Fruit fly (Drosophila melanogaster) whole organism, prepupa: ENCODE data around the gene CG31098.

ENCODE experiments used
- CG10631 ChIP-seq: fragments of 200-800 bp; sonication (Bioruptor generic); optimal IDR thresholded peaks from 2 replicates; lab custom pipeline; 2016; ENCODE audit warnings: missing biosample characterization, missing genetic modification characterization
- CG10669 ChIP-seq: fragments of 200-800 bp; sonication (Bioruptor generic); optimal IDR thresholded peaks from 3 replicates; lab custom pipeline; 2018; ENCODE audit warnings: missing biosample characterization, mild to moderate bottlenecking, missing genetic modification characterization, moderate library complexity
- CG11294 ChIP-seq: fragments of 200-800 bp; sonication (Bioruptor generic); IDR thresholded peaks from 2 replicates; pipeline ENCODE4 v1.3.6; 2022; ENCODE audit warnings: missing biosample characterization, missing genetic modification characterization
- CG11902 ChIP-seq: fragments of 200-800 bp; sonication (Bioruptor generic); optimal IDR thresholded peaks from 3 replicates; lab custom pipeline; 2016; ENCODE audit warnings: missing biosample characterization, missing genetic modification characterization
- CG15336 ChIP-seq: fragments of 200-800 bp; sonication (Bioruptor generic); IDR thresholded peaks from 2 replicates; pipeline ENCODE4 v1.3.6; 2022; ENCODE audit warnings: missing biosample characterization, missing genetic modification characterization
- CG1621 ChIP-seq: fragments of 200-800 bp; sonication (Bioruptor generic); optimal IDR thresholded peaks from 3 replicates; lab custom pipeline; 2018; ENCODE audit warnings: missing biosample characterization, mild to moderate bottlenecking, missing genetic modification characterization
- CG16779 ChIP-seq: fragments of 200-800 bp; sonication (Bioruptor generic); optimal IDR thresholded peaks from 3 replicates; lab custom pipeline; 2017; ENCODE audit warnings: missing biosample characterization, mild to moderate bottlenecking, missing genetic modification characterization
- CG3032 ChIP-seq: fragments of 200-800 bp; optimal IDR thresholded peaks from 2 replicates; lab custom pipeline; 2019; ENCODE audit warnings: missing biosample characterization, mild to moderate bottlenecking, missing genetic modification characterization, moderate library complexity
- CG31627 ChIP-seq: fragments of 200-800 bp; sonication (Bioruptor generic); optimal IDR thresholded peaks from 3 replicates; lab custom pipeline; 2016; ENCODE audit warnings: missing biosample characterization, missing genetic modification characterization
- CG34406 ChIP-seq: fragments of 200-800 bp; sonication (Bioruptor generic); optimal IDR thresholded peaks from 3 replicates; lab custom pipeline; 2016; ENCODE audit warnings: missing biosample characterization, missing genetic modification characterization
- CG3919 ChIP-seq: fragments of 200-800 bp; sonication (Bioruptor generic); optimal IDR thresholded peaks from 3 replicates; lab custom pipeline; 2016; ENCODE audit warnings: missing biosample characterization, missing genetic modification characterization
- CG4318 ChIP-seq: fragments of 200-800 bp; sonication (Bioruptor generic); optimal IDR thresholded peaks from 3 replicates; lab custom pipeline; 2017; ENCODE audit warnings: missing biosample characterization, mild to moderate bottlenecking, missing genetic modification characterization
- CG6163 ChIP-seq: fragments of 200-800 bp; sonication (Bioruptor generic); IDR thresholded peaks from 3 replicates; pipeline ENCODE4 v1.3.6; 2022; ENCODE audit warnings: missing biosample characterization, missing genetic modification characterization
- CG6276 ChIP-seq: fragments of 200-800 bp; sonication (Bioruptor generic); optimal IDR thresholded peaks from 2 replicates; lab custom pipeline; 2017; ENCODE audit warnings: missing biosample characterization, mild to moderate bottlenecking, missing genetic modification characterization
- CG6792 ChIP-seq: fragments of 200-800 bp; sonication (Bioruptor generic); optimal IDR thresholded peaks from 3 replicates; lab custom pipeline; 2016; ENCODE audit warnings: missing biosample characterization, missing genetic modification characterization
- CG7368 ChIP-seq: fragments of 200-800 bp; sonication (Bioruptor generic); optimal IDR thresholded peaks from 3 replicates; lab custom pipeline; 2016; ENCODE audit warnings: missing biosample characterization, missing genetic modification characterization
- CG8119 ChIP-seq: fragments of 200-800 bp; sonication (Bioruptor generic); IDR thresholded peaks from 3 replicates; pipeline ENCODE4 v1.3.6; 2022; ENCODE audit warnings: missing biosample characterization, missing genetic modification characterization
- CG8632 ChIP-seq: fragments of 200-800 bp; sonication (Bioruptor generic); optimal IDR thresholded peaks from 3 replicates; lab custom pipeline; 2016; ENCODE audit warnings: missing biosample characterization, missing genetic modification characterization
- Eip75B ChIP-seq: fragments of 200-800 bp; sonication (Bioruptor generic); optimal IDR thresholded peaks from 3 replicates; lab custom pipeline; 2016; ENCODE audit warnings: missing biosample characterization, missing genetic modification characterization
- Eip78C ChIP-seq: fragments of 200-800 bp; sonication (Bioruptor generic); peaks from one replicate; lab custom pipeline; 2016; ENCODE audit warnings: missing biosample characterization, missing genetic modification characterization
- Eip93F ChIP-seq: fragments of 200-800 bp; sonication (Bioruptor generic); optimal IDR thresholded peaks from 2 replicates; lab custom pipeline; 2016; ENCODE audit warnings: missing biosample characterization, mild to moderate bottlenecking, missing genetic modification characterization
- Ets21C ChIP-seq: fragments of 200-800 bp; sonication (Bioruptor generic); optimal IDR thresholded peaks from 3 replicates; lab custom pipeline; 2016; ENCODE audit warnings: missing biosample characterization, missing genetic modification characterization
- Ets96B ChIP-seq: fragments of 200-800 bp; optimal IDR thresholded peaks from 2 replicates; lab custom pipeline; 2019; ENCODE audit warnings: missing biosample characterization, mild to moderate bottlenecking, missing genetic modification characterization, moderate library complexity
- Gug ChIP-seq: fragments of 200-800 bp; sonication (Bioruptor generic); IDR thresholded peaks from 2 replicates; pipeline ENCODE4 v1.3.6; 2022; ENCODE audit warnings: missing biosample characterization, missing genetic modification characterization
- Hr39 ChIP-seq: fragments of 200-800 bp; sonication (Bioruptor generic); optimal IDR thresholded peaks from 2 replicates; lab custom pipeline; 2016; ENCODE audit warnings: missing biosample characterization, missing genetic modification characterization
- Hr4 ChIP-seq: fragments of 200-800 bp; sonication (Bioruptor generic); optimal IDR thresholded peaks from 3 replicates; lab custom pipeline; 2016; ENCODE audit warnings: missing biosample characterization, missing genetic modification characterization
- Met ChIP-seq: fragments of 200-800 bp; sonication (Bioruptor generic); optimal IDR thresholded peaks from 3 replicates; lab custom pipeline; 2016; ENCODE audit warnings: missing biosample characterization, missing genetic modification characterization
- OdsH ChIP-seq: fragments of 200-800 bp; sonication (Bioruptor generic); optimal IDR thresholded peaks from 3 replicates; lab custom pipeline; 2016; ENCODE audit warnings: missing biosample characterization, missing genetic modification characterization
- Smox ChIP-seq: fragments of 200-800 bp; sonication (Bioruptor generic); optimal IDR thresholded peaks from 3 replicates; lab custom pipeline; 2016; ENCODE audit warnings: missing biosample characterization, missing genetic modification characterization
- Sox102F ChIP-seq: fragments of 200-800 bp; sonication (Bioruptor generic); optimal IDR thresholded peaks from 2 replicates; lab custom pipeline; 2016; ENCODE audit warnings: missing biosample characterization, mild to moderate bottlenecking, missing genetic modification characterization
- Sox14 ChIP-seq: fragments of 200-800 bp; sonication (Bioruptor generic); optimal IDR thresholded peaks from 3 replicates; lab custom pipeline; 2016; ENCODE audit warnings: missing biosample characterization, missing genetic modification characterization
- Sox15 ChIP-seq: fragments of 200-800 bp; sonication (Bioruptor generic); optimal IDR thresholded peaks from 3 replicates; lab custom pipeline; 2016; ENCODE audit warnings: missing biosample characterization, missing genetic modification characterization
- achi ChIP-seq: fragments of 200-800 bp; sonication (Bioruptor generic); optimal IDR thresholded peaks from 3 replicates; lab custom pipeline; 2016; ENCODE audit warnings: missing biosample characterization, missing genetic modification characterization
- acj6 ChIP-seq: fragments of 200-800 bp; sonication (Bioruptor generic); optimal IDR thresholded peaks from 3 replicates; lab custom pipeline; 2016; ENCODE audit warnings: missing biosample characterization, missing genetic modification characterization
- cyc ChIP-seq: fragments of 200-800 bp; sonication (Bioruptor generic); optimal IDR thresholded peaks from 3 replicates; lab custom pipeline; 2016; ENCODE audit warnings: missing biosample characterization, missing genetic modification characterization
- dsx ChIP-seq: fragments of 200-800 bp; optimal IDR thresholded peaks from 3 replicates; lab custom pipeline; 2019; ENCODE audit warnings: missing biosample characterization, mild to moderate bottlenecking, missing genetic modification characterization, moderate library complexity; ENCODE audit not compliant: poor library complexity, severe bottlenecking
- esn ChIP-seq: fragments of 200-800 bp; sonication (Bioruptor generic); optimal IDR thresholded peaks from 2 replicates; lab custom pipeline; 2016; ENCODE audit warnings: missing biosample characterization, mild to moderate bottlenecking, missing genetic modification characterization, moderate library complexity
- fkh ChIP-seq: fragments of 200-800 bp; sonication (Bioruptor generic); optimal IDR thresholded peaks from 3 replicates; lab custom pipeline; 2017; ENCODE audit warnings: missing biosample characterization, mild to moderate bottlenecking, missing genetic modification characterization, moderate library complexity
- net ChIP-seq: fragments of 200-800 bp; sonication (Bioruptor generic); optimal IDR thresholded peaks from 3 replicates; lab custom pipeline; 2016; ENCODE audit warnings: missing biosample characterization, missing genetic modification characterization
- pdm3 ChIP-seq: fragments of 200-800 bp; sonication (Bioruptor generic); optimal IDR thresholded peaks from 3 replicates; lab custom pipeline; 2016; ENCODE audit warnings: missing biosample characterization, missing genetic modification characterization
- svp ChIP-seq: fragments of 200-800 bp; sonication (Bioruptor generic); peaks from one replicate; lab custom pipeline; 2016; ENCODE audit warnings: missing biosample characterization, missing genetic modification characterization
- vri ChIP-seq: fragments of 200-800 bp; sonication (Bioruptor generic); optimal IDR thresholded peaks from 3 replicates; lab custom pipeline; 2016; ENCODE audit warnings: missing biosample characterization, mild to moderate bottlenecking, missing genetic modification characterization

Gene CG31098

DNA sequence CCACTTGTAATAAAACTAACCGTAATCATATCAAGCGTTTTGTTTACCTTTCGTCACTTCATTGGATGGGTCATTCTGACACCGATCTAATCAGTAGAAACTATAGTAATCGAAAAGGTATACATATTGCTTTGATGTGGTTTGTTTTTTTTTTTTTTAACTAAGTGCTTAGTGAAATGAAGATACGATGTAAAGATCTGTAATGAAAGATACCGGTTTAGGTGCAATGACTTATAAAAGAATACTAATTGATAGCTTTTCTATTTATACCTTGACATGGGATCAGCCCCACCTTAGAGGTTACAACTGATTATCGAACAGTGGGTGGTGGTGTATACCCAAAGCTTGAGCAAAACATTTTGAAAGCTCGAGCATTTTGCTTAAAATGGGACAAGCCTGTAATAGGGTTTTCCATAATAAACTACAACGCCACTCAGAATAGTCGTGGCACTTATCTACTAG lies 9.5 kb downstream of the CG31098 start, which contains the start of gene CG31300:
TSS of gene CG31300 (plus strand) at position 412 of the 462 bp plus-strand sequence.
- TF ChIP-seq Eip93F (GFP tag; lab: Kevin White, UChicago) (no peak), Hr4 (GFP tag; lab: Kevin White, UChicago) (no peak), OdsH (no peak), Sox14 (GFP tag; lab: Kevin White, UChicago) (no peak), pdm3 (no peak), CG6792 (no peak), CG6276 (no peak), CG15336 (no peak), Met (GFP tag; lab: Kevin White, UChicago) (no peak), CG4318 (no peak), Ets21C (GFP tag; lab: Kevin White, UChicago) (no peak), svp (GFP tag; lab: Kevin White, UChicago) (no peak)

DNA sequence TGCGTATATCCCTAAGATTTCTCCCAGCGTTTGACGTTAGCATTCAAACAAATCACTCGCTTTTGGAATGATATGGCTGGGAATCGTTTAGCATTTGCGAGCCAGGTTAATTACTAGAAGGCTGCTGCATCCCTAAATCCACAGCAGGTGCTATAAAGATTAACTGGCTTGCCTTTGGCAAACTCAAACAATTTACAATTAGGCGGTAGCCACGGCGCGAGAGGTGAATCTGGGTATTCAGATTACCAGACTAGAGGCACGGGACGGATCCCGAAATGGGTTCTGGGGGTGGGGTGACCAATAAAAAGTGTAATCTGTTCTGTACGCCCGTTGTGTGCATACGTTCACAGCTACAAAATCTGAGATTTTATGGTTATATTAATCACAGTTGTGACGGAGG lies 11.6 kb downstream of the CG31098 start, which contains the start of gene CG11892:
TSS of gene CG11892 (plus strand) at position 384 of the 400 bp plus-strand sequence.
- TF ChIP-seq Met (GFP tag; lab: Kevin White, UChicago), result no peak
- TF ChIP-seq fkh, result peak; percentile 90
- TF ChIP-seq CG6163 (GFP tag; lab: Robert Waterston, UW), result no peak
- no peak for TF ChIP-seq cyc (GFP tag; lab: Kevin White, UChicago)
- no peak for TF ChIP-seq CG6276
- no peak for TF ChIP-seq Gug (GFP tag; lab: Robert Waterston, UW)
- TF ChIP-seq Sox102F, result peak; percentile 23
- TF ChIP-seq svp (GFP tag; lab: Kevin White, UChicago), result peak; percentile 46
- TF ChIP-seq vri, result peak; percentile 46

DNA sequence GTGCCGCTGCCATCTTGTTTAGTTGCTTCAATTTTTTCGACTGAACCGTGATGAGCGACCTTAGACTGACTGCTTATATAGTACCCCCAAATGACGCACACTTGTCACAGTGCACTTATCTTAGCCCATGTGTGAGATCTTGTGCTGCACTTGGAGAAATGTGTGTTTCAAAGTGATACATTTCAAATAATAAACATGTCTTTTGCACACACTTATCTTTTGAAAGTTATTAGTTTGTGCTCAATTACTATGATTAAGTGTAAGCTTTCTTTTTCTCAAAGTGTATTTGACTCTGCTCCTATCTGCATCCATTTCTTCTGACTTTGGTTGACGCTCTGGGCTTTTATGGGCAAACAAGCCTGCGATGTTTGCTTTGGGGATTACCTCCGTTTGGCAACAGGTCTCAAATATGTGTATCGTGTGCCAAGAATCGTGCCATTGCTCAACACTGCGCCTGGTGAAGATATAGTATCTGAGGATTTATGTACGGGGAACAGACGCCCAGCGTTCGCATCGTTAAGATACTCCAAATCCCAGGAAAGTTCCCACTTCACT lies 12.9 kb downstream of the CG31098 start, which contains the start of gene CG10514:
TSS of gene CG10514 (minus strand) at position 51 of the 555 bp plus-strand sequence.
- peak; percentile 4 for TF ChIP-seq Sox102F
- no peak for TF ChIP-seq CG11902 (GFP tag; lab: Kevin White, UChicago)
- no peak for TF ChIP-seq CG1621 (tag; lab: Kevin White, UChicago)
- TF ChIP-seq Sox14 (GFP tag; lab: Kevin White, UChicago), result no peak
- peak; percentile 26 for TF ChIP-seq svp (GFP tag; lab: Kevin White, UChicago)
- no peak for TF ChIP-seq CG31627 (GFP tag; lab: Kevin White, UChicago)
- TF ChIP-seq CG6276, result no peak
- no peak for TF ChIP-seq CG10631
- no peak for TF ChIP-seq Eip78C (GFP tag; lab: Kevin White, UChicago)
- TF ChIP-seq Met (GFP tag; lab: Kevin White, UChicago), result no peak
- TF ChIP-seq CG16779 (tag; lab: Kevin White, UChicago), result no peak
- TF ChIP-seq CG10669 (GFP tag; lab: Kevin White, UChicago), result no peak
- TF ChIP-seq cyc (GFP tag; lab: Kevin White, UChicago), result no peak
- TF ChIP-seq esn (GFP tag; lab: Kevin White, UChicago), result no peak
- TF ChIP-seq Eip75B (GFP tag; lab: Kevin White, UChicago), result no peak
- no peak for TF ChIP-seq CG34406 (GFP tag; lab: Kevin White, UChicago)
- no peak for TF ChIP-seq CG3919 (GFP tag; lab: Kevin White, UChicago)
- TF ChIP-seq Ets96B (tag; lab: Kevin White, UChicago), result no peak
- TF ChIP-seq dsx (GFP tag; lab: Kevin White, UChicago), result no peak
- TF ChIP-seq achi, result peak; percentile 12
- TF ChIP-seq Hr4 (GFP tag; lab: Kevin White, UChicago), result no peak
- TF ChIP-seq CG6163 (GFP tag; lab: Robert Waterston, UW), result no peak
- TF ChIP-seq CG8632 (GFP tag; lab: Kevin White, UChicago), result no peak
- TF ChIP-seq CG11294 (GFP tag; lab: Robert Waterston, UW), result no peak
- TF ChIP-seq CG8119 (GFP tag; lab: Robert Waterston, UW), result no peak
- no peak for TF ChIP-seq net (GFP tag; lab: Kevin White, UChicago)
- no peak for TF ChIP-seq CG7368 (GFP tag; lab: Kevin White, UChicago)
- no peak for TF ChIP-seq Sox15 (GFP tag; lab: Kevin White, UChicago)
- TF ChIP-seq Hr39 (GFP tag; lab: Kevin White, UChicago), result no peak
- TF ChIP-seq Smox (GFP tag; lab: Kevin White, UChicago), result no peak
- peak; percentile 23 for TF ChIP-seq vri
- TF ChIP-seq acj6 (GFP tag; lab: Kevin White, UChicago), result no peak
- TF ChIP-seq CG3032 (tag; lab: Kevin White, UChicago), result no peak
- TF ChIP-seq CG6792, result no peak
